Worm (Caenorhabditis elegans) whole organism, young adult: ENCODE results near the gene F41G4.7.

Source experiments
- ZK185.1 ChIP-seq: sonication (generic microtip); optimal IDR thresholded peaks from 2 replicates; lab custom pipeline; 2016; ENCODE audit warnings: mild to moderate bottlenecking, missing genetic modification characterization, missing compliant biosample characterization; ENCODE audit not compliant: poor library complexity, severe bottlenecking
- atf-7 ChIP-seq: sonication (generic microtip); optimal IDR thresholded peaks from 2 replicates; lab custom pipeline; 2017; ENCODE audit warnings: mild to moderate bottlenecking, missing genetic modification characterization, missing compliant biosample characterization
- attf-5 ChIP-seq: fragments of 200-800 bp; sonication (Bioruptor generic); optimal IDR thresholded peaks from 2 replicates; lab custom pipeline; 2018; ENCODE audit warnings: mild to moderate bottlenecking, missing genetic modification characterization, missing compliant biosample characterization
- ceh-79 ChIP-seq: sonication (generic microtip); optimal IDR thresholded peaks from 2 replicates; lab custom pipeline; 2017; ENCODE audit warnings: mild to moderate bottlenecking, missing genetic modification characterization, missing compliant biosample characterization
- dpff-1 ChIP-seq: sonication (generic microtip); optimal IDR thresholded peaks from 2 replicates; lab custom pipeline; 2017; ENCODE audit warnings: mild to moderate bottlenecking, missing genetic modification characterization, missing compliant biosample characterization
- egl-18 ChIP-seq: fragments of 200-800 bp; sonication (Bioruptor generic); IDR thresholded peaks from 2 replicates; pipeline ENCODE4 v1.3.6; 2022; ENCODE audit warnings: missing genetic modification reagents, missing genetic modification characterization, missing compliant biosample characterization
- fkh-3 ChIP-seq: sonication (generic microtip); optimal IDR thresholded peaks from 2 replicates; lab custom pipeline; 2016; ENCODE audit warnings: mild to moderate bottlenecking, missing genetic modification characterization, missing compliant biosample characterization
- lin-35 ChIP-seq, 3 experiments: fragments of 150-350 bp in 2 of 3; sonication (generic microtip) in 1 of 3; optimal IDR thresholded peaks; 2 replicates each; lab custom pipeline; 2014 to 2018; ENCODE audit warnings: missing biosample characterization in 3 of 3, missing genetic modification characterization in 3 of 3, missing genetic modification reagents in 3 of 3
- madf-10 ChIP-seq: sonication (generic microtip); optimal IDR thresholded peaks from 2 replicates; lab custom pipeline; 2016; ENCODE audit warnings: mild to moderate bottlenecking, missing genetic modification characterization, missing compliant biosample characterization
- repo-1 ChIP-seq: sonication (generic microtip); optimal IDR thresholded peaks from 2 replicates; lab custom pipeline; 2017; ENCODE audit warnings: mild to moderate bottlenecking, missing genetic modification characterization, missing compliant biosample characterization
- snpc-1.3 ChIP-seq: sonication (generic microtip); optimal IDR thresholded peaks from 2 replicates; lab custom pipeline; 2017; ENCODE audit warnings: missing genetic modification characterization, mild to moderate bottlenecking, missing compliant biosample characterization, antibody characterized with exemption, moderate library complexity, missing genotype, missing genetic modification reagents; ENCODE audit not compliant: insufficient read depth

- TF ChIP-seq dpff-1 (no peak), ZK185.1 (tag; lab: Kevin White, UChicago) (no peak), egl-18 (GFP tag; lab: Robert Waterston, UW) (no peak), madf-10 (tag; lab: Kevin White, UChicago) (no peak), lin-35 (GFP tag; optimal IDR thresholded peaks at IDR 0.05; lab: Kevin White, UChicago) (no peak), ceh-79 (tag; lab: Kevin White, UChicago) (no peak), atf-7 (tag; lab: Kevin White, UChicago) (no peak), repo-1 (tag; lab: Kevin White, UChicago) (no peak), snpc-1.3 (tag; lab: Kevin White, UChicago) (no peak), attf-5 (GFP tag; lab: Kevin White, UChicago) (no peak), fkh-3 (no peak)
These were observed 29.5 kb upstream of the F41G4.7 start for ce11 chrX:16865675-16866074.
